Fruit fly (Drosophila melanogaster): ENCODE results near the gene mRpL11.

Gene mRpL11

DNA sequence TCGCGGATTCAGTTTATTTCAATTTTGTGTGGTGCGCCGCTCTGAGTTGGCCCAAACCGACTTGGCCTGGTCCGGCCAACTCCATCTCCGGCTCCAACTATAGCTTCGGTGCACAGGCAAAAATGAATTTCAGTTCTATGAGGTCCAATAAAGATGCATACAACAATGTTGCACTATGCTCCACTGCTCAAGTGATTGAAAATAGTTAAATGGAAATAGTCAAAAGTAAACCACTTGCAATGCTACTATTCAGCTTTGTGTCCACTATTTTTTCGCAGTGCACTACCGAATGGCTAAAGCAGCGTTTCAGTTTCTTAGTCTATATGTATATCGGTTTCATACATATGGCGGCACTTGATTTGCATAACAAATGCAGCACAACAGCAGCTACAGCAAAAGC lies 35.4 kb upstream of the mRpL11 start (continued):
- TF ChIP-seq CG8388 (GFP tag; optimal IDR thresholded peaks at IDR 0.05) = peak; percentile 37
- peak; percentile 79 for TF ChIP-seq Aef1 (GFP tag; IDR thresholded peaks at IDR 0.05)
- TF ChIP-seq CG10209 (GFP tag; optimal IDR thresholded peaks at IDR 0.05) = peak; percentile 46
- TF ChIP-seq Scr (GFP tag; IDR thresholded peaks at IDR 0.05; ENCODE audit: partially characterized antibody) = no peak
- TF ChIP-seq Kr (GFP tag; optimal IDR thresholded peaks at IDR 0.05) = no peak
- TF ChIP-seq CG1792 (GFP tag; optimal IDR thresholded peaks at IDR 0.05) = peak; percentile 52
- TF ChIP-seq CG31441 (GFP tag; IDR thresholded peaks at IDR 0.05) = peak; percentile 70
- TF ChIP-seq Rx (GFP tag; IDR thresholded peaks at IDR 0.05) = peak; percentile 56; the same call in 1 of the 2 replicates
- TF ChIP-seq CG9932 (GFP tag; IDR thresholded peaks at IDR 0.05) = 0 out of 2 replicates have a peak, but pooled peaks have one; percentile 24

DNA sequence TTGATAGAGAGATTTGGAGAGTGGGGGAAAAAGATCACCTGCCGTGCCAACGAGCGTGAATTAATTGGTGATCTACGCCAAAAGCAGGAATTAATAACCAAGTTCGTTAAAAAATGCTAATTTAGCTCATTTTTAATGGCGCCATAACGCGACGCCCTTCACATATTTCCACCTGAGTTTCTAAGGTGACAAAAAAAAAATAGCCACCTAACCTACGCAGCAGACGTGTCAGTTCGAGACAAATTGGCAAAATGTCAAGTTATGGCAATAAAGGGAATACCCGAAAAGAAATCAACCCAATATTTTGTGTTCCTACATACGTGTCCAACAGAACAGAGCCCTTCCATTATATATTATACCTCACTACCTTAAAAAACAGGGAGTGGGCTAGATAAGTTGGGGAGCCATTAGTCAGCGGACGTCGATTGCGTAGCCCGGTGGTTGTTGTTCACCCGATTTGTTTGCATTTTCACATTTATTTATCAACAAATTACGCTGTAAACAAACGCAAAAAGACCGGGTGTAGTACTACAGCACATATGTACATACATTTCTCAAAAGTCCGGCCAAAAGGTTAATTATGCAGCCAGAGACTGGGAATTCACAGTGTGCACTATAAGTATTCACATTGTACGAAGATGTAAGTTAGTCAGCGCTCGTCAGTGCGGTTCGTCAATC lies 34.4 kb upstream of the mRpL11 start:
- no peak for TF ChIP-seq CG4854 (GFP tag; optimal IDR thresholded peaks at IDR 0.05)
- TF ChIP-seq CG8359 (GFP tag; optimal IDR thresholded peaks at IDR 0.05; ENCODE audit: borderline replicate concordance) = no peak
- no peak for TF ChIP-seq Optix (GFP tag; IDR thresholded peaks at IDR 0.05)
- no peak for TF ChIP-seq trem (tag; optimal IDR thresholded peaks at IDR 0.05)
- no peak for TF ChIP-seq dysf (GFP tag; IDR thresholded peaks at IDR 0.05)
- TF ChIP-seq Pdp1 (GFP tag; optimal IDR thresholded peaks at IDR 0.05) = peak in 1 of 2 experiments; percentile 25
- peak; percentile 65 for TF ChIP-seq CG12769 (tag; optimal IDR thresholded peaks at IDR 0.05)
- no peak for TF ChIP-seq Scr (GFP tag; IDR thresholded peaks at IDR 0.05; ENCODE audit: partially characterized antibody)
- TF ChIP-seq abd-A (tag; optimal IDR thresholded peaks at IDR 0.05) = peak; percentile 24
- no peak for TF ChIP-seq CG17612 (GFP tag; IDR thresholded peaks at IDR 0.05)
- no peak for TF ChIP-seq fd3F (GFP tag; optimal IDR thresholded peaks at IDR 0.05)
- TF ChIP-seq CG13775 (GFP tag; optimal IDR thresholded peaks at IDR 0.05) = no peak
- no peak for TF ChIP-seq sna (GFP tag; IDR thresholded peaks at IDR 0.05; ENCODE audit: partially characterized antibody)
- TF ChIP-seq CG17829 (tag; optimal IDR thresholded peaks at IDR 0.05) = no peak
- no peak for TF ChIP-seq mam (GFP tag; optimal IDR thresholded peaks at IDR 0.05)
- no peak for TF ChIP-seq run (tag; optimal IDR thresholded peaks at IDR 0.05)
- no peak for TF ChIP-seq prd (optimal IDR thresholded peaks at IDR 0.05)
- no peak for TF ChIP-seq prd (GFP tag; IDR thresholded peaks at IDR 0.05)
- TF ChIP-seq B-H2 (GFP tag; optimal IDR thresholded peaks at IDR 0.05) = no peak
- no peak for TF ChIP-seq scrt (GFP tag; optimal IDR thresholded peaks at IDR 0.05)
- TF ChIP-seq H15 (GFP tag; IDR thresholded peaks at IDR 0.05) = no peak
- no peak for TF ChIP-seq yki (optimal IDR thresholded peaks at IDR 0.05)
- peak; percentile 14 for TF ChIP-seq lab (GFP tag; optimal IDR thresholded peaks at IDR 0.05)
- TF ChIP-seq CG12219 (GFP tag; optimal IDR thresholded peaks at IDR 0.05) = no peak
- no peak for TF ChIP-seq CG17912 (GFP tag; optimal IDR thresholded peaks at IDR 0.05)
- no peak for TF ChIP-seq Fer2 (tag; optimal IDR thresholded peaks at IDR 0.05)
- TF ChIP-seq Atf-2 (GFP tag; optimal IDR thresholded peaks at IDR 0.05) = no peak
- TF ChIP-seq Elba2 (GFP tag; optimal IDR thresholded peaks at IDR 0.05) = no peak
- no peak for TF ChIP-seq CG11695 (GFP tag; IDR thresholded peaks at IDR 0.05)
- TF ChIP-seq C15 (GFP tag; IDR thresholded peaks at IDR 0.05) = no peak
- no peak for TF ChIP-seq chm (GFP tag; IDR thresholded peaks at IDR 0.05)
- no peak for TF ChIP-seq CG7271 (tag; optimal IDR thresholded peaks at IDR 0.05)
- no peak for TF ChIP-seq CG1233 (GFP tag; optimal IDR thresholded peaks at IDR 0.05)
- TF ChIP-seq CG1602 (GFP tag; optimal IDR thresholded peaks at IDR 0.05) = no peak
- TF ChIP-seq Mrtf (GFP tag; IDR thresholded peaks at IDR 0.05) = no peak
- TF ChIP-seq eve (GFP tag; optimal IDR thresholded peaks at IDR 0.05) = peak in 1 of 2 experiments; percentile 55
- TF ChIP-seq Dbx (GFP tag; IDR thresholded peaks at IDR 0.05) = 0 out of 3 replicates have a peak, but pooled peaks have one; percentile 11
- peak; percentile 85 for TF ChIP-seq CG8388 (GFP tag; optimal IDR thresholded peaks at IDR 0.05)
- TF ChIP-seq pzg (GFP tag; optimal IDR thresholded peaks at IDR 0.05) = no peak
- no peak for TF ChIP-seq CG4617 (GFP tag; optimal IDR thresholded peaks at IDR 0.05; ENCODE audit: borderline replicate concordance)
- no peak for TF ChIP-seq CG10267 (tag; optimal IDR thresholded peaks at IDR 0.05)
- no peak for TF ChIP-seq CG16863 (GFP tag; optimal IDR thresholded peaks at IDR 0.05)

Measured in whole organism, embryonic.